Fruit fly (Drosophila melanogaster) S2 (cell line): ENCODE results near the gene Sodh1.

ENCODE experiments used
- CG8478 ChIP-seq: fragments of >200 bp; optimal IDR thresholded peaks from 2 replicates; lab custom pipeline; 2018
- CTCF ChIP-seq, 2 experiments: fragments of >200 bp; optimal IDR thresholded peaks; 2 replicates each; lab custom pipeline; 2018

- no peak for TF ChIP-seq CG8478 (lab: Kevin White, UChicago)
- TF ChIP-seq CTCF (optimal IDR thresholded peaks at IDR 0.05; lab: Kevin White, UChicago): no peak
Observed at dm6 chr3R:7004496-7005206, 47.5 kb upstream of the Sodh1 start.
